Worm (Caenorhabditis elegans) whole organism, L4 larva: ENCODE data around the gene F41C3.7.

ENCODE experiments used
- F49E8.2 ChIP-seq: sonication (generic microtip); optimal IDR thresholded peaks from 2 replicates; lab custom pipeline; 2016; ENCODE audit warnings: missing compliant biosample characterization, mild to moderate bottlenecking, missing genetic modification characterization, borderline replicate concordance
- daf-12 ChIP-seq: fragments of 150-350 bp; optimal IDR thresholded peaks from 2 replicates; lab custom pipeline; 2014; ENCODE audit warnings: missing biosample characterization, missing genetic modification reagents, missing genetic modification characterization
- lsy-2 ChIP-seq, 2 experiments: fragments of 150-350 bp in 1 of 2; sonication (generic microtip) in 1 of 2; optimal IDR thresholded peaks; 2 replicates each; lab custom pipeline; 2014 to 2017; ENCODE audit warnings: missing biosample characterization in 2 of 2, missing genetic modification characterization in 2 of 2

- TF ChIP-seq daf-12 (tag; lab: Kevin White, UChicago), result no peak
- TF ChIP-seq lsy-2 (tag; optimal IDR thresholded peaks at IDR 0.05; lab: Kevin White, UChicago), result peak; percentile 70 to 97
- TF ChIP-seq F49E8.2 (tag; lab: Kevin White, UChicago), result peak; percentile 21
These were observed 23.4 kb upstream of the F41C3.7 start, which contains the start of the genes F10G7.9 and tsn-1 for ce11 chrII:4706359-4706871.
